Worm (Caenorhabditis elegans) whole organism, young adult: ENCODE measurements around the gene bath-1.

Experiments
- Y79H2A.3 ChIP-seq: fragments of 200-800 bp; sonication (Bioruptor generic); conservative IDR thresholded peaks from 2 replicates; pipeline ENCODE4 v1.3.6; 2022; ENCODE audit warnings: missing genetic modification reagents, missing genetic modification characterization, missing compliant biosample characterization
- ZK185.1 ChIP-seq: sonication (generic microtip); optimal IDR thresholded peaks from 2 replicates; lab custom pipeline; 2016; ENCODE audit warnings: mild to moderate bottlenecking, missing genetic modification characterization, missing compliant biosample characterization; ENCODE audit not compliant: poor library complexity, severe bottlenecking
- zfh-2 ChIP-seq: fragments of 200-800 bp; sonication (Bioruptor generic); conservative IDR thresholded peaks from 2 replicates; pipeline ENCODE4 v1.3.6; 2022; ENCODE audit warnings: missing genetic modification reagents, missing genetic modification characterization, missing compliant biosample characterization

DNA sequence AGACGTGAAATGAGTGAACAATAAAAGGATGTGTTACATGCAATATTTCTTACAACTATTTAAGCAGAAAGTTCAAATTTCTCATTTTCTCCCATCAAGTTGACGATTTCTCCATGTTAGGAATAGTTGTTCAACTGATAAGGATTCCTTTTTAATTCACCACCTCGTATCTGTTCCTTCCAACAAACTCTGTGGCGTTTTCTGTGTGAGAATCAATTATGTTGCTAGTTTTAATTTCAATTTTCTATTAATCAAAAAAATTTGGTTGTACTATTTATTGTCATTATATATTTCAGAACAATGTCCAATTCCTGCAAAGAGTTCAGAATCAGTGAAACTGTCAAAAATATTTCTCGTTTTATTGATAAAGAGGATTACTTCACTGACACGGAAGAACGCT lies 39.6 kb downstream of the bath-1 start, which contains the start of gene math-44:
- TF ChIP-seq zfh-2 (GFP tag; lab: Robert Waterston, UW) (no peak), Y79H2A.3 (GFP tag; lab: Robert Waterston, UW) (no peak), ZK185.1 (tag; lab: Kevin White, UChicago) (no peak)
